Fruit fly (Drosophila melanogaster): ENCODE data around the gene brun.

Gene brun

dm6 chr2L:20682136-20682733 lies 26.3 kb upstream of the brun start, which contains the start of gene CG2617:
TSS of gene CG2617 (plus strand) at chr2L:20682368.
- TF ChIP-seq CG17806 (tag; optimal IDR thresholded peaks at IDR 0.05) (no peak), D1 (tag; optimal IDR thresholded peaks at IDR 0.05) (no peak), CG4496 (GFP tag; IDR thresholded peaks at IDR 0.05) (no peak), Pif1B (GFP tag; optimal IDR thresholded peaks at IDR 0.05) (no peak), CG8159 (tag; optimal IDR thresholded peaks at IDR 0.05) (no peak), CG10348 (GFP tag; IDR thresholded peaks at IDR 0.05) (no peak), CG13204 (GFP tag; optimal IDR thresholded peaks at IDR 0.05) (no peak), CG9948 (tag; optimal IDR thresholded peaks at IDR 0.05) (no peak), gl (tag; optimal IDR thresholded peaks at IDR 0.05) (no peak), EcR (GFP tag; optimal IDR thresholded peaks at IDR 0.05) (no peak), CG34367 (tag; optimal IDR thresholded peaks at IDR 0.05) (no peak), CG32121 (GFP tag; IDR thresholded peaks at IDR 0.05) (no peak), Ets98B (GFP tag; IDR thresholded peaks at IDR 0.05) (no peak), CG14655 (GFP tag; optimal IDR thresholded peaks at IDR 0.05) (no peak), CG12605 (GFP tag; IDR thresholded peaks at IDR 0.05) (no peak), Pif1A (GFP tag; optimal IDR thresholded peaks at IDR 0.05) (no peak), CG8301 (tag; optimal IDR thresholded peaks at IDR 0.05) (no peak), CG15710 (tag; optimal IDR thresholded peaks at IDR 0.05) (no peak), rn (GFP tag; IDR thresholded peaks at IDR 0.05) (no peak)

DNA sequence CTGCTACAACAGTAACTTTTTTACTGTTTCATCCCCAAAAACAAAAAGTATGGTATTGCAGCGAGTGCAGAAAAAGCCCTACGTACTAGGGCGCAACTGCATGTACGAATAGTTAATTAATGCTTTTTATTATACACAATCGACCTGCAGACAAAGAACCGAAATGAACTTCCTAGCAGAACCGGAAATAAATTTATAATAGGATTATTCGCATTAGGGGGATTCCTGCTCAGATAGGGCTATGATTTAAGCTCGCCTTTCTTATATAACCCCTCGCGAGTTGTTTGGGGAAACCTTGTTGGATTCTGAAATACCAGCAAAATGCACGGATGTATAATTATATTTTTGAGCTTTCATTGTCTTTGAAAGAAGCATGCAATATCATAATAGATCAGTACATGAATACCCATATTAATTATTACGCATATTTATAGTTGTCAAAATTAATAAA lies 25.7 kb upstream of the brun start, which contains the start of gene Cen:
Gene Cen, minus strand, starts transcription at position 199 of the 451 bp plus-strand sequence.
- TF ChIP-seq CG12605 (GFP tag; IDR thresholded peaks at IDR 0.05): peak; percentile 52; the same call in 1 of the 2 replicates
- TF ChIP-seq Ets98B (GFP tag; IDR thresholded peaks at IDR 0.05): 0 out of 2 replicates have a peak, but pooled peaks have one; percentile 13
- TF ChIP-seq Snoo (tag; optimal IDR thresholded peaks at IDR 0.05): no peak
- no peak for TF ChIP-seq CG13204 (GFP tag; optimal IDR thresholded peaks at IDR 0.05)
- TF ChIP-seq CG8301 (tag; optimal IDR thresholded peaks at IDR 0.05): peak; percentile 22
- TF ChIP-seq CG14655 (GFP tag; optimal IDR thresholded peaks at IDR 0.05): no peak
- TF ChIP-seq CG15710 (tag; optimal IDR thresholded peaks at IDR 0.05): peak; percentile 63
- no peak for TF ChIP-seq CG8159 (tag; optimal IDR thresholded peaks at IDR 0.05)
- TF ChIP-seq rn (GFP tag; IDR thresholded peaks at IDR 0.05): no peak
- no peak for TF ChIP-seq Pif1A (GFP tag; optimal IDR thresholded peaks at IDR 0.05)
- TF ChIP-seq CG10348 (GFP tag; IDR thresholded peaks at IDR 0.05): no peak
- TF ChIP-seq CG34367 (tag; optimal IDR thresholded peaks at IDR 0.05): peak; percentile 35
- no peak for TF ChIP-seq EcR (GFP tag; optimal IDR thresholded peaks at IDR 0.05)
- TF ChIP-seq D1 (tag; optimal IDR thresholded peaks at IDR 0.05): no peak
- peak; percentile 73 for TF ChIP-seq Pif1B (GFP tag; optimal IDR thresholded peaks at IDR 0.05)
- no peak for TF ChIP-seq fd96Ca (GFP tag; IDR thresholded peaks at IDR 0.05)
- 0 out of 2 replicates have a peak, but pooled peaks have one; percentile 12 for TF ChIP-seq CG32121 (GFP tag; IDR thresholded peaks at IDR 0.05)
- TF ChIP-seq CG4496 (GFP tag; IDR thresholded peaks at IDR 0.05): 0 out of 3 replicates have a peak, but pooled peaks have one; percentile 62
- TF ChIP-seq gl (tag; optimal IDR thresholded peaks at IDR 0.05): no peak
- no peak for TF ChIP-seq CG9948 (tag; optimal IDR thresholded peaks at IDR 0.05)
- no peak for TF ChIP-seq CG17806 (tag; optimal IDR thresholded peaks at IDR 0.05)

- TF ChIP-seq Ets98B (GFP tag; IDR thresholded peaks at IDR 0.05) (peak; percentile 59), CG8159 (tag; optimal IDR thresholded peaks at IDR 0.05) (peak; percentile 43), CG9948 (tag; optimal IDR thresholded peaks at IDR 0.05) (peak; percentile 29), rn (GFP tag; IDR thresholded peaks at IDR 0.05) (0 out of 2 replicates have a peak, but pooled peaks have one; percentile 10), gl (tag; optimal IDR thresholded peaks at IDR 0.05) (no peak), Snoo (tag; optimal IDR thresholded peaks at IDR 0.05) (peak; percentile 45), CG32121 (GFP tag; IDR thresholded peaks at IDR 0.05) (0 out of 2 replicates have a peak, but pooled peaks have one; percentile 26), D1 (tag; optimal IDR thresholded peaks at IDR 0.05) (no peak), Pif1B (GFP tag; optimal IDR thresholded peaks at IDR 0.05) (no peak), CG8301 (tag; optimal IDR thresholded peaks at IDR 0.05) (peak; percentile 25), CG13204 (GFP tag; optimal IDR thresholded peaks at IDR 0.05) (no peak), CG4496 (GFP tag; IDR thresholded peaks at IDR 0.05) (peak; percentile 44; the same call in 1 of the 3 replicates), CG12605 (GFP tag; IDR thresholded peaks at IDR 0.05) (peak; percentile 29; the same call in 1 of the 2 replicates), CG15710 (tag; optimal IDR thresholded peaks at IDR 0.05) (peak; percentile 46), CG34367 (tag; optimal IDR thresholded peaks at IDR 0.05) (peak; percentile 28), CG14655 (GFP tag; optimal IDR thresholded peaks at IDR 0.05) (no peak), EcR (GFP tag; optimal IDR thresholded peaks at IDR 0.05) (peak; percentile 30), CG17806 (tag; optimal IDR thresholded peaks at IDR 0.05) (peak; percentile 39), Pif1A (GFP tag; optimal IDR thresholded peaks at IDR 0.05) (no peak), CG10348 (GFP tag; IDR thresholded peaks at IDR 0.05) (no peak), fd96Ca (GFP tag; IDR thresholded peaks at IDR 0.05) (no peak)
Measured at dm6 chr2L:20675875-20676274, 19.9 kb upstream of the brun start, which contains the start of the genes CG31678 and IKKepsilon. TSS of gene CG31678 (minus strand) at chr2L:20675941. TSS of gene IKKepsilon (plus strand) at chr2L:20676045.

dm6 chr2L:20674718-20675117 lies 18.7 kb upstream of the brun start:
- TF ChIP-seq CG13204 (GFP tag; optimal IDR thresholded peaks at IDR 0.05) (no peak), CG9948 (tag; optimal IDR thresholded peaks at IDR 0.05) (no peak), CG4496 (GFP tag; IDR thresholded peaks at IDR 0.05) (no peak), Pif1B (GFP tag; optimal IDR thresholded peaks at IDR 0.05) (no peak), CG15710 (tag; optimal IDR thresholded peaks at IDR 0.05) (no peak), CG14655 (GFP tag; optimal IDR thresholded peaks at IDR 0.05) (no peak), CG8159 (tag; optimal IDR thresholded peaks at IDR 0.05) (no peak), EcR (GFP tag; optimal IDR thresholded peaks at IDR 0.05) (no peak), CG10348 (GFP tag; IDR thresholded peaks at IDR 0.05) (no peak), CG12605 (GFP tag; IDR thresholded peaks at IDR 0.05) (no peak), CG8301 (tag; optimal IDR thresholded peaks at IDR 0.05) (no peak), rn (GFP tag; IDR thresholded peaks at IDR 0.05) (no peak), CG17806 (tag; optimal IDR thresholded peaks at IDR 0.05) (no peak), Ets98B (GFP tag; IDR thresholded peaks at IDR 0.05) (no peak), CG34367 (tag; optimal IDR thresholded peaks at IDR 0.05) (no peak), Pif1A (GFP tag; optimal IDR thresholded peaks at IDR 0.05) (no peak), D1 (tag; optimal IDR thresholded peaks at IDR 0.05) (no peak), fd96Ca (GFP tag; IDR thresholded peaks at IDR 0.05) (no peak)
